Fruit fly (Drosophila melanogaster) whole organism, embryonic: Measurements from ENCODE around the gene 5-HT7.
A peak's percentile ranks its signal among the peaks of the same experiment; 100 is the strongest.

Source experiments
- Bdp1 ChIP-seq: fragments of 200-800 bp; sonication (Bioruptor generic); optimal IDR thresholded peaks from 3 replicates; lab custom pipeline; 2016; ENCODE audit warnings: missing biosample characterization, missing genetic modification characterization
- CG10431 ChIP-seq: fragments of 200-800 bp; sonication (Bioruptor generic); optimal IDR thresholded peaks from 3 replicates; lab custom pipeline; 2018; ENCODE audit warnings: missing biosample characterization, mild to moderate bottlenecking, missing genetic modification characterization
- CG11560 ChIP-seq: fragments of 200-800 bp; sonication (Bioruptor generic); IDR thresholded peaks from 3 replicates; pipeline ENCODE4 v1.3.6; 2022; ENCODE audit warnings: missing biosample characterization, missing genetic modification characterization
- CG1233 ChIP-seq: fragments of 200-800 bp; sonication (Bioruptor generic); optimal IDR thresholded peaks from 4 replicates; lab custom pipeline; 2018; ENCODE audit warnings: missing biosample characterization, mild to moderate bottlenecking, missing genetic modification characterization
- CG14441 ChIP-seq: fragments of 200-800 bp; sonication (Bioruptor generic); IDR thresholded peaks from 2 replicates; pipeline ENCODE4 v1.3.6; 2022; ENCODE audit warnings: missing biosample characterization, missing genetic modification characterization
- CG1603 ChIP-seq: fragments of 200-800 bp; sonication (Bioruptor generic); optimal IDR thresholded peaks from 2 replicates; lab custom pipeline; 2019; ENCODE audit warnings: missing biosample characterization, mild to moderate bottlenecking, missing genetic modification characterization, moderate library complexity
- CG1647 ChIP-seq: fragments of 200-800 bp; sonication (Bioruptor generic); optimal IDR thresholded peaks from 3 replicates; lab custom pipeline; 2016; ENCODE audit warnings: missing biosample characterization, missing genetic modification characterization
- CG17612 ChIP-seq: fragments of 200-800 bp; sonication (Bioruptor generic); IDR thresholded peaks from 2 replicates; pipeline ENCODE4 v1.3.6; 2022; ENCODE audit warnings: missing biosample characterization, missing genetic modification characterization
- CG31388 ChIP-seq: fragments of 200-800 bp; sonication (Bioruptor generic); optimal IDR thresholded peaks from 2 replicates; lab custom pipeline; 2016; ENCODE audit warnings: missing biosample characterization, missing genetic modification characterization
- CG6654 ChIP-seq: fragments of 200-800 bp; sonication (Bioruptor generic); optimal IDR thresholded peaks from 2 replicates; lab custom pipeline; 2017; ENCODE audit warnings: missing biosample characterization, mild to moderate bottlenecking, missing genetic modification characterization
- CG7271 ChIP-seq: fragments of 200-800 bp; sonication (Bioruptor generic); optimal IDR thresholded peaks from 2 replicates; lab custom pipeline; 2018; ENCODE audit warnings: missing biosample characterization, mild to moderate bottlenecking, missing genetic modification characterization, moderate library complexity
- CG8924 ChIP-seq: fragments of 200-800 bp; optimal IDR thresholded peaks from 3 replicates; lab custom pipeline; 2019; ENCODE audit warnings: missing biosample characterization, mild to moderate bottlenecking, missing genetic modification characterization, moderate library complexity
- CG9437 ChIP-seq: fragments of 200-800 bp; sonication (Bioruptor generic); optimal IDR thresholded peaks from 2 replicates; lab custom pipeline; 2018; ENCODE audit warnings: missing biosample characterization, mild to moderate bottlenecking, missing genetic modification characterization
- CG9876 ChIP-seq: fragments of 200-800 bp; sonication (Bioruptor generic); optimal IDR thresholded peaks from 2 replicates; lab custom pipeline; 2016; ENCODE audit warnings: missing biosample characterization, missing genetic modification characterization
- CkIIα-i1 ChIP-seq: fragments of 200-800 bp; sonication (Bioruptor generic); IDR thresholded peaks from 2 replicates; pipeline ENCODE4 v1.3.6; 2022; ENCODE audit warnings: missing biosample characterization, missing genetic modification characterization
- Deaf1 ChIP-seq: fragments of 200-800 bp; optimal IDR thresholded peaks from 3 replicates; lab custom pipeline; 2019; ENCODE audit warnings: missing biosample characterization, mild to moderate bottlenecking, missing genetic modification characterization, moderate library complexity
- Elba2 ChIP-seq: fragments of 200-800 bp; sonication (Bioruptor generic); optimal IDR thresholded peaks from 3 replicates; lab custom pipeline; 2016; ENCODE audit warnings: missing biosample characterization, missing genetic modification characterization
- Fer1 ChIP-seq: fragments of 200-800 bp; sonication (Bioruptor generic); optimal IDR thresholded peaks from 2 replicates; lab custom pipeline; 2017; ENCODE audit warnings: missing biosample characterization, mild to moderate bottlenecking, missing genetic modification characterization
- H2.0 ChIP-seq: fragments of 200-800 bp; sonication (Bioruptor generic); IDR thresholded peaks from 2 replicates; pipeline ENCODE4 v1.3.6; 2022; ENCODE audit warnings: missing biosample characterization, missing genetic modification characterization
- HLH3B ChIP-seq: fragments of 200-800 bp; sonication (Bioruptor generic); IDR thresholded peaks from 2 replicates; pipeline ENCODE4 v1.3.6; 2022; ENCODE audit warnings: missing biosample characterization, missing genetic modification characterization
- HmgD ChIP-seq: fragments of 200-800 bp; sonication (Bioruptor generic); optimal IDR thresholded peaks from 3 replicates; lab custom pipeline; 2016; ENCODE audit warnings: missing biosample characterization, missing genetic modification characterization
- Hr78 ChIP-seq, 2 experiments: fragments of 200-800 bp in 1 of 2; fragments of >200 bp in 1 of 2; sonication (Bioruptor generic) in 1 of 2; optimal IDR thresholded peaks; 2 replicates each; lab custom pipeline; 2017 to 2019; ENCODE audit warnings: missing biosample characterization in 2 of 2, missing genetic modification characterization in 2 of 2, mild to moderate bottlenecking in 1 of 2, moderate library complexity in 1 of 2
- Meics ChIP-seq: fragments of 200-800 bp; sonication (Bioruptor generic); optimal IDR thresholded peaks from 2 replicates; lab custom pipeline; 2017; ENCODE audit warnings: missing biosample characterization, mild to moderate bottlenecking, missing genetic modification characterization
- PHDP ChIP-seq: fragments of 200-800 bp; sonication (Bioruptor generic); optimal IDR thresholded peaks from 3 replicates; lab custom pipeline; 2018; ENCODE audit warnings: missing biosample characterization, mild to moderate bottlenecking, missing genetic modification characterization, moderate library complexity
- Rfx ChIP-seq: fragments of 200-800 bp; sonication (Bioruptor generic); IDR thresholded peaks from 2 replicates; pipeline ENCODE4 v1.3.6; 2022; ENCODE audit warnings: missing biosample characterization, missing genetic modification characterization
- Sry-δ ChIP-seq: fragments of 200-800 bp; sonication (Bioruptor generic); optimal IDR thresholded peaks from 2 replicates; lab custom pipeline; 2016; ENCODE audit warnings: missing biosample characterization, missing genetic modification characterization
- YL-1 ChIP-seq: fragments of 200-800 bp; sonication (Bioruptor generic); optimal IDR thresholded peaks from 3 replicates; lab custom pipeline; 2017; ENCODE audit warnings: missing biosample characterization, mild to moderate bottlenecking, missing genetic modification characterization
- ato ChIP-seq: fragments of 200-800 bp; sonication (Bioruptor generic); IDR thresholded peaks from 2 replicates; pipeline ENCODE4 v1.3.6; 2022; ENCODE audit warnings: missing biosample characterization, missing genetic modification characterization; ENCODE audit not compliant: partially characterized antibody
- bigmax ChIP-seq: fragments of 200-800 bp; sonication (Bioruptor generic); optimal IDR thresholded peaks from 2 replicates; lab custom pipeline; 2018; ENCODE audit warnings: missing biosample characterization, mild to moderate bottlenecking, missing genetic modification characterization
- chm ChIP-seq: fragments of 200-800 bp; sonication (Bioruptor generic); IDR thresholded peaks from 2 replicates; pipeline ENCODE4 v1.3.6; 2022; ENCODE audit warnings: missing biosample characterization, missing genetic modification characterization
- dati ChIP-seq: fragments of 200-800 bp; sonication (Bioruptor generic); IDR thresholded peaks from 2 replicates; pipeline ENCODE4 v1.3.6; 2022; ENCODE audit warnings: missing biosample characterization, missing genetic modification characterization
- exex ChIP-seq: fragments of 200-800 bp; sonication (Bioruptor generic); optimal IDR thresholded peaks from 4 replicates; lab custom pipeline; 2018; ENCODE audit warnings: missing biosample characterization, mild to moderate bottlenecking, missing genetic modification characterization, moderate library complexity
- ftz-f1 ChIP-seq: fragments of 200-800 bp; sonication (Bioruptor generic); optimal IDR thresholded peaks from 2 replicates; lab custom pipeline; 2016; ENCODE audit warnings: missing biosample characterization, missing genetic modification characterization
- gsb-n ChIP-seq: fragments of 200-800 bp; sonication (Bioruptor generic); optimal IDR thresholded peaks from 3 replicates; lab custom pipeline; 2018; ENCODE audit warnings: missing biosample characterization, mild to moderate bottlenecking, missing genetic modification characterization
- hkb ChIP-seq, 2 experiments: fragments of 200-800 bp in 1 of 2; fragments of >200 bp in 1 of 2; sonication (Bioruptor generic) in 1 of 2; IDR thresholded peaks in 1 of 2; optimal IDR thresholded peaks in 1 of 2; 2 replicates each; pipeline versions ENCODE4 v1.3.6 to Lab custom; 2017 to 2022; ENCODE audit warnings: missing biosample characterization in 1 of 2, missing genetic modification characterization in 1 of 2
- lov ChIP-seq, 2 experiments: fragments of 200-800 bp in 1 of 2; fragments of >200 bp in 1 of 2; sonication (Bioruptor generic) in 1 of 2; IDR thresholded peaks in 1 of 2; optimal IDR thresholded peaks in 1 of 2; 2 replicates in 1 of 2; 3 replicates in 1 of 2; pipeline versions ENCODE4 v1.3.6 to Lab custom; 2017 to 2022; ENCODE audit warnings: missing biosample characterization in 1 of 2, missing genetic modification characterization in 1 of 2
- nau ChIP-seq: fragments of 200-800 bp; sonication (Bioruptor generic); optimal IDR thresholded peaks from 3 replicates; lab custom pipeline; 2017; ENCODE audit warnings: missing biosample characterization, mild to moderate bottlenecking, missing genetic modification characterization, missing genetic modification reagents
- org-1 ChIP-seq: fragments of 200-800 bp; sonication (Bioruptor generic); optimal IDR thresholded peaks from 2 replicates; lab custom pipeline; 2017; ENCODE audit warnings: missing biosample characterization, missing genetic modification characterization
- sc ChIP-seq, 3 experiments: fragments of >200 bp in 2 of 3; fragments of 200-800 bp in 1 of 3; sonication (Bioruptor generic) in 1 of 3; optimal IDR thresholded peaks; 2 replicates in 2 of 3; 3 replicates in 1 of 3; lab custom pipeline; 2017; ENCODE audit warnings: mild to moderate bottlenecking in 1 of 3, missing biosample characterization in 1 of 3, missing genetic modification characterization in 1 of 3, missing genetic modification reagents in 1 of 3
- sens ChIP-seq: fragments of 200-800 bp; sonication (Bioruptor generic); peaks from one replicate; lab custom pipeline; 2016; ENCODE audit warnings: missing biosample characterization, missing genetic modification characterization
- shn ChIP-seq: fragments of 200-800 bp; sonication (Bioruptor generic); optimal IDR thresholded peaks from 3 replicates; lab custom pipeline; 2016; ENCODE audit warnings: missing biosample characterization, missing genetic modification characterization
- so ChIP-seq: fragments of 200-800 bp; sonication (Bioruptor generic); IDR thresholded peaks from 3 replicates; pipeline ENCODE4 v1.3.6; 2022; ENCODE audit warnings: missing biosample characterization, missing genetic modification characterization
- sob ChIP-seq: fragments of 200-800 bp; sonication (Bioruptor generic); IDR thresholded peaks from 2 replicates; pipeline ENCODE4 v1.3.6; 2022; ENCODE audit warnings: missing biosample characterization, missing genetic modification characterization
- usp ChIP-seq: fragments of >200 bp; optimal IDR thresholded peaks from 2 replicates; lab custom pipeline; 2017; ENCODE audit warnings: missing biosample characterization, missing genetic modification characterization
- wek ChIP-seq: fragments of 200-800 bp; sonication (Bioruptor generic); optimal IDR thresholded peaks from 3 replicates; lab custom pipeline; 2018; ENCODE audit warnings: missing biosample characterization, mild to moderate bottlenecking, missing genetic modification characterization, moderate library complexity
- yki ChIP-seq: fragments of >200 bp; optimal IDR thresholded peaks from 3 replicates; lab custom pipeline; 2018
- zen ChIP-seq: fragments of 200-800 bp; sonication (Bioruptor generic); optimal IDR thresholded peaks from 3 replicates; lab custom pipeline; 2018; ENCODE audit warnings: missing biosample characterization, mild to moderate bottlenecking, missing genetic modification characterization, moderate library complexity
- zfh2 ChIP-seq: fragments of 200-800 bp; sonication (Bioruptor generic); optimal IDR thresholded peaks from 2 replicates; lab custom pipeline; 2016; ENCODE audit warnings: missing biosample characterization, missing genetic modification characterization

Gene 5-HT7

dm6 chr3R:31059036-31059806 is 42.5 kb upstream of the 5-HT7 start (continued):
- TF ChIP-seq usp (GFP tag; lab: Kevin White, UChicago) (no peak), bigmax (GFP tag; lab: Kevin White, UChicago) (peak; percentile 98), chm (GFP tag; lab: Robert Waterston, UW) (peak; percentile 46), CG17612 (peak; percentile 56; the same call in 1 of the 2 replicates), lov (optimal IDR thresholded peaks at IDR 0.05; lab: Kevin White, UChicago) (no peak), lov (GFP tag; IDR thresholded peaks at IDR 0.05; lab: Robert Waterston, UW) (0 out of 3 replicates have a peak, but pooled peaks have one; percentile 51), zen (tag; lab: Kevin White, UChicago) (peak; percentile 64), HLH3B (peak; percentile 78), CG9876 (GFP tag; lab: Kevin White, UChicago) (no peak), HmgD (GFP tag; lab: Kevin White, UChicago) (peak; percentile 19), CG9437 (GFP tag; lab: Kevin White, UChicago) (peak; percentile 79), CG1233 (GFP tag; lab: Kevin White, UChicago) (peak; percentile 69), Sry-δ (GFP tag; lab: Kevin White, UChicago) (no peak), CG1603 (tag; lab: Kevin White, UChicago) (peak; percentile 64), Rfx (GFP tag; lab: Robert Waterston, UW) (peak; percentile 76), CG7271 (tag; lab: Kevin White, UChicago) (peak; percentile 46), CG11560 (tag; lab: Robert Waterston, UW) (no peak), sens (GFP tag; lab: Kevin White, UChicago) (peak; percentile 71), CG1647 (peak; percentile 5), zfh2 (GFP tag; lab: Kevin White, UChicago) (peak; percentile 30), CkIIα-i1 (GFP tag; lab: Robert Waterston, UW) (no peak), CG10431 (GFP tag; lab: Kevin White, UChicago) (peak; percentile 54), wek (GFP tag; lab: Kevin White, UChicago) (peak; percentile 51), PHDP (tag; lab: Kevin White, UChicago) (peak; percentile 86), Elba2 (no peak), dati (GFP tag; lab: Robert Waterston, UW) (peak; percentile 61; the same call in 1 of the 2 replicates), nau (GFP tag; lab: Kevin White, UChicago) (peak; percentile 61), sc (optimal IDR thresholded peaks at IDR 0.05; lab: Kevin White, UChicago) (no peak), sc (GFP tag; optimal IDR thresholded peaks at IDR 0.05; lab: Kevin White, UChicago) (peak; percentile 86), sob (GFP tag; lab: Robert Waterston, UW) (peak; percentile 71), shn (no peak), Hr78 (GFP tag; optimal IDR thresholded peaks at IDR 0.05; lab: Kevin White, UChicago) (no peak), exex (tag; lab: Kevin White, UChicago) (peak; percentile 59), CG31388 (peak; percentile 38), so (GFP tag; lab: Robert Waterston, UW) (peak; percentile 74; the same call in 1 of the 3 replicates), ftz-f1 (GFP tag; lab: Kevin White, UChicago) (no peak), Deaf1 (tag; lab: Kevin White, UChicago) (peak; percentile 58), org-1 (GFP tag; lab: Kevin White, UChicago) (peak; percentile 74), yki (lab: Kevin White, UChicago) (peak; percentile 30), Bdp1 (GFP tag; lab: Kevin White, UChicago) (no peak), YL-1 (GFP tag; lab: Kevin White, UChicago) (no peak), H2.0 (GFP tag; lab: Robert Waterston, UW) (peak; percentile 78), Fer1 (GFP tag; lab: Kevin White, UChicago) (peak; percentile 70), hkb (optimal IDR thresholded peaks at IDR 0.05; lab: Kevin White, UChicago) (no peak), hkb (GFP tag; IDR thresholded peaks at IDR 0.05; lab: Robert Waterston, UW) (peak; percentile 84), CG8924 (tag; lab: Kevin White, UChicago) (peak; percentile 86), ato (no peak), gsb-n (tag; lab: Kevin White, UChicago) (peak; percentile 83), CG6654 (peak; percentile 61), Meics (GFP tag; lab: Kevin White, UChicago) (peak; percentile 69), CG14441 (peak; percentile 53)
